Worm (Caenorhabditis elegans) whole organism, late embryonic: ENCODE measurements around the gene T22C8.4.

ENCODE experiments used
- ama-1 ChIP-seq: fragments of 150-350 bp; optimal IDR thresholded peaks from 2 replicates; lab custom pipeline; 2014
- ceh-14 ChIP-seq: sonication (generic microtip); optimal IDR thresholded peaks from 2 replicates; lab custom pipeline; 2016; ENCODE audit warnings: missing genotype, missing genetic modification characterization, missing compliant biosample characterization
- ceh-31 ChIP-seq: sonication (generic microtip); optimal IDR thresholded peaks from 2 replicates; lab custom pipeline; 2016; ENCODE audit warnings: missing genetic modification characterization, missing compliant biosample characterization
- ceh-45 ChIP-seq: fragments of 200-800 bp; sonication (Bioruptor generic); IDR thresholded peaks from 2 replicates; pipeline ENCODE4 v1.3.6; 2022; ENCODE audit warnings: missing genetic modification reagents, missing genetic modification characterization, missing compliant biosample characterization
- dve-1 ChIP-seq: sonication (generic microtip); optimal IDR thresholded peaks from 2 replicates; lab custom pipeline; 2017; ENCODE audit warnings: antibody characterized with exemption, mild to moderate bottlenecking, missing genetic modification characterization, missing compliant biosample characterization
- sox-4 ChIP-seq: sonication (generic microtip); optimal IDR thresholded peaks from 2 replicates; lab custom pipeline; 2017; ENCODE audit warnings: mild to moderate bottlenecking, missing genetic modification characterization, inconsistent platforms, missing compliant biosample characterization

ce11 chrII:8664533-8664932 is 41.2 kb upstream of the T22C8.4 start, which contains the start of gene etc-1:
- TF ChIP-seq sox-4 (tag; lab: Kevin White, UChicago), result no peak
- no peak for TF ChIP-seq ceh-14 (tag; lab: Kevin White, UChicago)
- no peak for TF ChIP-seq ceh-45 (GFP tag; lab: Robert Waterston, UW)
- no peak for TF ChIP-seq ama-1 (lab: Kevin White, UChicago)
- no peak for TF ChIP-seq ceh-31
- no peak for TF ChIP-seq dve-1 (tag; lab: Kevin White, UChicago)
